Fruit fly (Drosophila melanogaster): Measurements from ENCODE around the gene Gug.
A peak's percentile ranks its signal among the peaks of the same experiment; 100 is the strongest.

The Gug gene

dm6 chr3L:8514768-8515167, 65.0 kb downstream of the Gug start, which contains the start of gene CG6683:
Gene CG6683, minus strand, starts transcription at chr3L:8514921.
- TF ChIP-seq esn (GFP tag; optimal IDR thresholded peaks at IDR 0.05) (no peak), fkh (GFP tag; optimal IDR thresholded peaks at IDR 0.05) (peak; percentile 90)

dm6 chr3L:8518516-8519087, 68.9 kb downstream of the Gug start, which contains the start of gene GstO3:
Gene GstO3, plus strand, starts transcription at chr3L:8518885.
- TF ChIP-seq Sox15 (GFP tag; optimal IDR thresholded peaks at IDR 0.05) (no peak), CG6854 (GFP tag; optimal IDR thresholded peaks at IDR 0.05) (peak; percentile 59), CG11902 (GFP tag; optimal IDR thresholded peaks at IDR 0.05) (no peak), CG34406 (GFP tag; optimal IDR thresholded peaks at IDR 0.05) (peak; percentile 6), OdsH (GFP tag; optimal IDR thresholded peaks at IDR 0.05) (no peak), ss (GFP tag; optimal IDR thresholded peaks at IDR 0.05) (peak; percentile 51 to 54), Lpt (GFP tag; optimal IDR thresholded peaks at IDR 0.05) (no peak), Sox102F (GFP tag; optimal IDR thresholded peaks at IDR 0.05) (no peak), spab (GFP tag; optimal IDR thresholded peaks at IDR 0.05) (no peak), CG11294 (GFP tag; IDR thresholded peaks at IDR 0.05) (no peak), Hr38 (GFP tag; optimal IDR thresholded peaks at IDR 0.05) (no peak), CG6792 (GFP tag; optimal IDR thresholded peaks at IDR 0.05) (no peak), Hr4 (GFP tag; optimal IDR thresholded peaks at IDR 0.05) (no peak), cyc (GFP tag; optimal IDR thresholded peaks at IDR 0.05) (no peak), dsx (GFP tag; optimal IDR thresholded peaks at IDR 0.05; ENCODE audit: poor library complexity, severe bottlenecking) (peak; percentile 56), acj6 (GFP tag; optimal IDR thresholded peaks at IDR 0.05) (no peak), CG6163 (GFP tag; IDR thresholded peaks at IDR 0.05) (peak; percentile 62; the same call in 2 of the 3 replicates), CG8632 (GFP tag; optimal IDR thresholded peaks at IDR 0.05) (no peak), CG16779 (tag; optimal IDR thresholded peaks at IDR 0.05) (peak; percentile 46), CG7368 (GFP tag; optimal IDR thresholded peaks at IDR 0.05) (no peak), CG3032 (tag; optimal IDR thresholded peaks at IDR 0.05) (no peak), CG32006 (GFP tag; optimal IDR thresholded peaks at IDR 0.05) (no peak), fd85E (GFP tag; optimal IDR thresholded peaks at IDR 0.05) (peak; percentile 28), CG8119 (GFP tag; IDR thresholded peaks at IDR 0.05) (peak; percentile 73), Eip78C (GFP tag) (peak; percentile 69), Blimp-1 (GFP tag; optimal IDR thresholded peaks at IDR 0.05) (no peak), vri (GFP tag; optimal IDR thresholded peaks at IDR 0.05) (no peak), pdm3 (GFP tag; optimal IDR thresholded peaks at IDR 0.05) (no peak), Ets96B (tag; optimal IDR thresholded peaks at IDR 0.05) (peak; percentile 3), fkh (GFP tag; optimal IDR thresholded peaks at IDR 0.05) (no peak), Eip75B (GFP tag; optimal IDR thresholded peaks at IDR 0.05) (no peak), CG6808 (GFP tag; optimal IDR thresholded peaks at IDR 0.05) (no peak), salr (GFP tag; optimal IDR thresholded peaks at IDR 0.05) (no peak), Eip93F (GFP tag; optimal IDR thresholded peaks at IDR 0.05) (peak; percentile 7), CG1621 (tag; optimal IDR thresholded peaks at IDR 0.05) (no peak), eg (GFP tag; IDR thresholded peaks at IDR 0.05) (peak; percentile 39; the same call in 1 of the 3 replicates), CG15336 (GFP tag; IDR thresholded peaks at IDR 0.05) (peak; percentile 76)

- no peak for TF ChIP-seq acj6 (GFP tag; optimal IDR thresholded peaks at IDR 0.05)
- TF ChIP-seq CG10669 (GFP tag; optimal IDR thresholded peaks at IDR 0.05): no peak
- no peak for TF ChIP-seq Blimp-1 (GFP tag; optimal IDR thresholded peaks at IDR 0.05)
- TF ChIP-seq Eip78C (GFP tag): peak; percentile 31
- peak; percentile 70 for TF ChIP-seq fkh (GFP tag; optimal IDR thresholded peaks at IDR 0.05)
- TF ChIP-seq esn (GFP tag; optimal IDR thresholded peaks at IDR 0.05): peak; percentile 20
- TF ChIP-seq CG34406 (GFP tag; optimal IDR thresholded peaks at IDR 0.05): no peak
These were observed 69.5 kb downstream of the Gug start for dm6 chr3L:8519232-8519631.
